Fruit fly (Drosophila melanogaster) whole organism, embryonic: ENCODE measurements around the gene wdn.

Experiments
- BEAF-32 ChIP-seq: fragments of 200-800 bp; sonication (Bioruptor generic); optimal IDR thresholded peaks from 3 replicates; lab custom pipeline; 2017; ENCODE audit warnings: missing biosample characterization, missing genetic modification characterization, mild to moderate bottlenecking, moderate library complexity, missing genetic modification reagents
- CG10147 ChIP-seq: fragments of 200-800 bp; sonication (Bioruptor generic); optimal IDR thresholded peaks from 2 replicates; lab custom pipeline; 2019; ENCODE audit warnings: missing biosample characterization, mild to moderate bottlenecking, missing genetic modification characterization, moderate library complexity
- CG11504 ChIP-seq: fragments of 200-800 bp; sonication (Bioruptor generic); optimal IDR thresholded peaks from 3 replicates; lab custom pipeline; 2019; ENCODE audit warnings: missing biosample characterization, mild to moderate bottlenecking, missing genetic modification characterization, moderate library complexity
- CG11560 ChIP-seq: fragments of 200-800 bp; sonication (Bioruptor generic); IDR thresholded peaks from 3 replicates; pipeline ENCODE4 v1.3.6; 2022; ENCODE audit warnings: missing biosample characterization, missing genetic modification characterization
- CG12219 ChIP-seq: fragments of 200-800 bp; sonication (Bioruptor generic); optimal IDR thresholded peaks from 3 replicates; lab custom pipeline; 2018; ENCODE audit warnings: missing biosample characterization, mild to moderate bottlenecking, missing genetic modification characterization
- CG1233 ChIP-seq: fragments of 200-800 bp; sonication (Bioruptor generic); optimal IDR thresholded peaks from 4 replicates; lab custom pipeline; 2018; ENCODE audit warnings: missing biosample characterization, mild to moderate bottlenecking, missing genetic modification characterization
- CG12391 ChIP-seq: fragments of 200-800 bp; sonication (Bioruptor generic); optimal IDR thresholded peaks from 3 replicates; lab custom pipeline; 2018; ENCODE audit warnings: missing biosample characterization, mild to moderate bottlenecking, missing genetic modification characterization, moderate library complexity
- CG14050 ChIP-seq: fragments of 200-800 bp; sonication (Bioruptor generic); IDR thresholded peaks from 3 replicates; pipeline ENCODE4 v1.3.6; 2022; ENCODE audit warnings: missing biosample characterization, missing genetic modification characterization
- CG15073 ChIP-seq: fragments of 200-800 bp; sonication (Bioruptor generic); optimal IDR thresholded peaks from 2 replicates; lab custom pipeline; 2016; ENCODE audit warnings: missing biosample characterization, missing genetic modification characterization
- CG15514 ChIP-seq: fragments of 200-800 bp; sonication (Bioruptor generic); optimal IDR thresholded peaks from 3 replicates; lab custom pipeline; 2017; ENCODE audit warnings: missing biosample characterization, missing genetic modification characterization, mild to moderate bottlenecking, moderate library complexity, missing genetic modification reagents
- CG16779 ChIP-seq: fragments of 200-800 bp; sonication (Bioruptor generic); IDR thresholded peaks from 2 replicates; pipeline ENCODE4 v1.3.6; 2022; ENCODE audit warnings: missing biosample characterization, missing genetic modification characterization
- CG17359 ChIP-seq: fragments of 200-800 bp; sonication (Bioruptor generic); optimal IDR thresholded peaks from 3 replicates; lab custom pipeline; 2018; ENCODE audit warnings: missing biosample characterization, mild to moderate bottlenecking, missing genetic modification characterization, moderate library complexity
- CG2678 ChIP-seq: fragments of 200-800 bp; sonication (Bioruptor generic); optimal IDR thresholded peaks from 3 replicates; lab custom pipeline; 2019; ENCODE audit warnings: missing biosample characterization, mild to moderate bottlenecking, missing genetic modification characterization, moderate library complexity
- CG31224 ChIP-seq: fragments of 200-800 bp; sonication (Bioruptor generic); IDR thresholded peaks from 2 replicates; pipeline ENCODE4 v1.3.6; 2022; ENCODE audit warnings: missing biosample characterization, missing genetic modification characterization
- CG3163 ChIP-seq: fragments of 200-800 bp; sonication (Bioruptor generic); optimal IDR thresholded peaks from 3 replicates; lab custom pipeline; 2016; ENCODE audit warnings: missing biosample characterization, missing genetic modification characterization
- CG4820 ChIP-seq: fragments of 200-800 bp; sonication (Bioruptor generic); optimal IDR thresholded peaks from 3 replicates; lab custom pipeline; 2016; ENCODE audit warnings: missing biosample characterization, missing genetic modification characterization
- CG6689 ChIP-seq: fragments of 200-800 bp; sonication (Bioruptor generic); IDR thresholded peaks from 2 replicates; pipeline ENCODE4 v1.3.6; 2022; ENCODE audit warnings: missing biosample characterization, missing genetic modification characterization
- D ChIP-seq, 2 experiments: fragments of 200-800 bp in 1 of 2; fragments of >200 bp in 1 of 2; sonication (Bioruptor generic) in 1 of 2; optimal IDR thresholded peaks; 2 replicates in 1 of 2; 3 replicates in 1 of 2; lab custom pipeline; 2017; ENCODE audit warnings: mild to moderate bottlenecking in 1 of 2, missing biosample characterization in 1 of 2, missing genetic modification characterization in 1 of 2, missing genetic modification reagents in 1 of 2
- H15 ChIP-seq: fragments of 200-800 bp; sonication (Bioruptor generic); IDR thresholded peaks from 3 replicates; pipeline ENCODE4 v1.3.6; 2022; ENCODE audit warnings: missing biosample characterization, missing genetic modification characterization
- Hr3 ChIP-seq: fragments of 200-800 bp; sonication (Bioruptor generic); optimal IDR thresholded peaks from 3 replicates; lab custom pipeline; 2016; ENCODE audit warnings: missing biosample characterization, missing genetic modification characterization
- Lhr ChIP-seq: fragments of 200-800 bp; sonication (Bioruptor generic); optimal IDR thresholded peaks from 3 replicates; lab custom pipeline; 2017; ENCODE audit warnings: mild to moderate bottlenecking, missing biosample characterization, missing genetic modification reagents, missing genetic modification characterization
- Lim3 ChIP-seq: fragments of 200-800 bp; sonication (Bioruptor generic); IDR thresholded peaks from 2 replicates; pipeline ENCODE4 v1.3.6; 2022; ENCODE audit warnings: missing biosample characterization, missing genetic modification characterization
- Lpt ChIP-seq: fragments of >200 bp; optimal IDR thresholded peaks from 2 replicates; lab custom pipeline; 2018; ENCODE audit warnings: missing biosample characterization, missing genetic modification characterization
- Pdp1 ChIP-seq, 2 experiments: fragments of 200-800 bp; sonication (Bioruptor generic); optimal IDR thresholded peaks; 3 replicates each; lab custom pipeline; 2016; ENCODE audit warnings: missing biosample characterization in 2 of 2, missing genetic modification characterization in 2 of 2, mild to moderate bottlenecking in 1 of 2, moderate library complexity in 1 of 2
- Rfx ChIP-seq: fragments of 200-800 bp; sonication (Bioruptor generic); IDR thresholded peaks from 2 replicates; pipeline ENCODE4 v1.3.6; 2022; ENCODE audit warnings: missing biosample characterization, missing genetic modification characterization
- Xbp1 ChIP-seq: fragments of 200-800 bp; sonication (Bioruptor generic); optimal IDR thresholded peaks from 3 replicates; lab custom pipeline; 2016; ENCODE audit warnings: missing biosample characterization, mild to moderate bottlenecking, missing genetic modification characterization
- ap ChIP-seq: fragments of 200-800 bp; sonication (Bioruptor generic); IDR thresholded peaks from 2 replicates; pipeline ENCODE4 v1.3.6; 2022; ENCODE audit warnings: missing biosample characterization, missing genetic modification characterization
- az2 ChIP-seq: fragments of 200-800 bp; sonication (Bioruptor generic); optimal IDR thresholded peaks from 3 replicates; lab custom pipeline; 2016; ENCODE audit warnings: missing biosample characterization, missing genetic modification characterization
- dimm ChIP-seq: fragments of 200-800 bp; sonication (Bioruptor generic); IDR thresholded peaks from 2 replicates; pipeline ENCODE4 v1.3.6; 2022; ENCODE audit warnings: missing biosample characterization, missing genetic modification characterization
- dmrt11E ChIP-seq: fragments of 200-800 bp; sonication (Bioruptor generic); optimal IDR thresholded peaks from 3 replicates; lab custom pipeline; 2018; ENCODE audit warnings: missing biosample characterization, mild to moderate bottlenecking, missing genetic modification characterization, moderate library complexity
- dysf ChIP-seq: fragments of 200-800 bp; sonication (Bioruptor generic); IDR thresholded peaks from 3 replicates; pipeline ENCODE4 v1.3.6; 2022; ENCODE audit warnings: missing biosample characterization, missing genetic modification characterization
- en ChIP-seq: fragments of 200-800 bp; sonication (Bioruptor generic); optimal IDR thresholded peaks from 2 replicates; lab custom pipeline; 2016; ENCODE audit warnings: missing biosample characterization, missing genetic modification characterization
- gem ChIP-seq: fragments of 200-800 bp; sonication (Bioruptor generic); optimal IDR thresholded peaks from 2 replicates; lab custom pipeline; 2019; ENCODE audit warnings: missing biosample characterization, mild to moderate bottlenecking, missing genetic modification characterization, moderate library complexity
- gt ChIP-seq: fragments of 200-800 bp; sonication (Bioruptor generic); IDR thresholded peaks from 2 replicates; pipeline ENCODE4 v1.3.6; 2022; ENCODE audit warnings: missing biosample characterization, missing genetic modification characterization
- ind ChIP-seq: fragments of 200-800 bp; sonication (Bioruptor generic); optimal IDR thresholded peaks from 3 replicates; lab custom pipeline; 2016; ENCODE audit warnings: missing biosample characterization, missing genetic modification characterization
- mam ChIP-seq: fragments of 200-800 bp; sonication (Bioruptor generic); optimal IDR thresholded peaks from 3 replicates; lab custom pipeline; 2016; ENCODE audit warnings: missing biosample characterization, missing genetic modification characterization
- pnt ChIP-seq: fragments of 200-800 bp; sonication (Bioruptor generic); optimal IDR thresholded peaks from 3 replicates; lab custom pipeline; 2016; ENCODE audit warnings: missing biosample characterization, missing genetic modification characterization
- prd ChIP-seq, 3 experiments: fragments of >200 bp in 2 of 3; fragments of 200-800 bp in 1 of 3; sonication (Bioruptor generic) in 1 of 3; optimal IDR thresholded peaks in 2 of 3; IDR thresholded peaks in 1 of 3; 2 replicates in 2 of 3; 3 replicates in 1 of 3; pipeline versions ENCODE4 v1.3.6 to Lab custom; 2017 to 2022; ENCODE audit warnings: missing biosample characterization in 1 of 3, missing genetic modification characterization in 1 of 3
- rib ChIP-seq: fragments of 200-800 bp; sonication (Bioruptor generic); IDR thresholded peaks from 2 replicates; pipeline ENCODE4 v1.3.6; 2022; ENCODE audit warnings: missing biosample characterization, missing genetic modification characterization
- ro ChIP-seq: fragments of 200-800 bp; sonication (Bioruptor generic); IDR thresholded peaks from 2 replicates; pipeline ENCODE4 v1.3.6; 2022; ENCODE audit warnings: missing biosample characterization, missing genetic modification characterization
- row ChIP-seq: fragments of 200-800 bp; sonication (Bioruptor generic); IDR thresholded peaks from 3 replicates; pipeline ENCODE4 v1.3.6; 2022; ENCODE audit warnings: missing biosample characterization, missing genetic modification characterization
- salm ChIP-seq: fragments of 200-800 bp; sonication (Bioruptor generic); optimal IDR thresholded peaks from 2 replicates; lab custom pipeline; 2018; ENCODE audit warnings: missing biosample characterization, mild to moderate bottlenecking, missing genetic modification characterization
- sisA ChIP-seq: fragments of 200-800 bp; sonication (Bioruptor generic); IDR thresholded peaks from 2 replicates; pipeline ENCODE4 v1.3.6; 2022; ENCODE audit warnings: missing biosample characterization, missing genetic modification characterization
- sr ChIP-seq: fragments of 200-800 bp; sonication (Bioruptor generic); IDR thresholded peaks from 3 replicates; pipeline ENCODE4 v1.3.6; 2022; ENCODE audit warnings: missing biosample characterization, missing genetic modification characterization
- toy ChIP-seq: fragments of 200-800 bp; sonication (Bioruptor generic); IDR thresholded peaks from 2 replicates; pipeline ENCODE4 v1.3.6; 2022; ENCODE audit warnings: missing biosample characterization, missing genetic modification characterization
- ttk ChIP-seq: fragments of 200-800 bp; sonication (Bioruptor generic); IDR thresholded peaks from 2 replicates; pipeline ENCODE4 v2.1.2; 2022; ENCODE audit warnings: missing biosample characterization, missing genetic modification characterization
- twi ChIP-seq: fragments of 200-800 bp; optimal IDR thresholded peaks from 2 replicates; lab custom pipeline; 2019; ENCODE audit warnings: missing biosample characterization, mild to moderate bottlenecking, missing genetic modification characterization, moderate library complexity
- wdn ChIP-seq: fragments of 200-800 bp; sonication (Bioruptor generic); IDR thresholded peaks from 2 replicates; pipeline ENCODE4 v1.3.6; 2022; ENCODE audit warnings: missing biosample characterization, missing genetic modification characterization
- zen2 ChIP-seq: fragments of 200-800 bp; sonication (Bioruptor generic); IDR thresholded peaks from 3 replicates; pipeline ENCODE4 v1.3.6; 2022; ENCODE audit warnings: missing biosample characterization, missing genetic modification characterization; ENCODE audit not compliant: partially characterized antibody

Gene wdn

DNA sequence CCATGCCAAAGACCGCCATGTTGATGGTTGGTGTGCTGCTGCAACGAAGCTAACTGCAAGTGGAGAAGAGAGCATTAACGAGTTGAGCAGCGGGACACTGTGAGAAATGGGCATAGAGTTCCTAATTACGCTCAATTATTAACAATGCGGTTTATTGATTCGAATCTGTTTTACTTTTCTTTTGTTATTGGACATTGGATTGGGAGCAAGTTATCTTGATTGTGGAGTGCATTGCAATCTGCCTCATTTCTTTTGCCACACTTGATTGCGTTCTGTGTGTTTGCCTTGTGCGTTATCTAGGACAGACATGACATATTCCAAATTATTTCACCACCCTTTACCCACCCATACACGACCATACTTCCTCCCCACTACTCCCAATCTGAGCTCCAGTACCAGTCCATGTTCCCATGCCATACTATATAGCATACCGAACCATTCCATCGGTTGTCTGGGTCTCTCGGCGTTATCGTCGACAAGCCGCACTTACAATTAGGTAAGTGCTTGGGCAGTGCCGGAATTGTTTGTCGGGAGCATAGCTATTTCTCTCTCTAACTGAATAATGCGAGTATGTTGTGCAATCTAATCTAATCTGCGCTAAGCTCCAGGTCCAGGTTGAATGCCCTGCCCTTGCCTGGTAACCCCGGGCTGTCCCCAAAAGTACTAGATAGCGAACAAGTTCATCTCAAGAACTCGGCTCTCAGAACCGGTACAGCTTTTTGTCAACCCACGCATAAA is 46.3 kb upstream of the wdn start (continued):
- TF ChIP-seq CG2678: peak; percentile 58
- no peak for TF ChIP-seq Lim3
- TF ChIP-seq BEAF-32 (GFP tag; lab: Kevin White, UChicago): no peak
- TF ChIP-seq CG12219 (GFP tag; lab: Kevin White, UChicago): peak; percentile 31
- peak; percentile 17 for TF ChIP-seq az2 (GFP tag; lab: Kevin White, UChicago)
- TF ChIP-seq prd (optimal IDR thresholded peaks at IDR 0.05; lab: Kevin White, UChicago): no peak
- peak; percentile 56; the same call in 1 of the 3 replicates for TF ChIP-seq prd (GFP tag; IDR thresholded peaks at IDR 0.05; lab: Robert Waterston, UW)
- no peak for TF ChIP-seq Lhr (GFP tag; lab: Kevin White, UChicago)
- TF ChIP-seq CG15514: no peak
- peak; percentile 51 for TF ChIP-seq ttk (GFP tag; lab: Robert Waterston, UW)
- peak; percentile 52 for TF ChIP-seq CG6689
- TF ChIP-seq en (GFP tag; lab: Kevin White, UChicago): no peak
- TF ChIP-seq dysf (GFP tag; lab: Robert Waterston, UW): peak; percentile 64
- peak; percentile 41 for TF ChIP-seq ind (GFP tag; lab: Kevin White, UChicago)
- peak; percentile 23 for TF ChIP-seq twi
- peak; percentile 19; the same call in 1 of the 2 replicates for TF ChIP-seq Rfx (GFP tag; lab: Robert Waterston, UW)
- TF ChIP-seq rib (GFP tag; lab: Robert Waterston, UW): no peak
- peak; percentile 42 for TF ChIP-seq dmrt11E (tag; lab: Kevin White, UChicago)
- TF ChIP-seq sisA (GFP tag; lab: Robert Waterston, UW): peak; percentile 49
- TF ChIP-seq H15 (GFP tag; lab: Robert Waterston, UW): peak; percentile 58; the same call in 1 of the 3 replicates
- peak; percentile 59 for TF ChIP-seq CG17359 (tag; lab: Kevin White, UChicago)
- TF ChIP-seq Xbp1 (GFP tag; lab: Kevin White, UChicago): peak; percentile 44
- no peak for TF ChIP-seq toy
- peak; percentile 17 for TF ChIP-seq CG1233 (GFP tag; lab: Kevin White, UChicago)
- no peak for TF ChIP-seq gt (GFP tag; lab: Robert Waterston, UW)
- TF ChIP-seq Hr3 (GFP tag; lab: Kevin White, UChicago): peak; percentile 26
- TF ChIP-seq dimm (GFP tag; lab: Robert Waterston, UW): no peak
- peak; percentile 35 for TF ChIP-seq pnt (GFP tag; lab: Kevin White, UChicago)
- peak; percentile 15; the same call in 1 of the 3 replicates for TF ChIP-seq CG14050
- no peak for TF ChIP-seq CG15073 (GFP tag; lab: Kevin White, UChicago)
- TF ChIP-seq Lpt (GFP tag; lab: Kevin White, UChicago): no peak
- TF ChIP-seq mam (GFP tag; lab: Kevin White, UChicago): peak; percentile 29
- no peak for TF ChIP-seq D (optimal IDR thresholded peaks at IDR 0.05; lab: Kevin White, UChicago)
- TF ChIP-seq D (GFP tag; optimal IDR thresholded peaks at IDR 0.05; lab: Kevin White, UChicago): peak; percentile 27
- TF ChIP-seq CG11560 (tag; lab: Robert Waterston, UW): peak; percentile 36; the same call in 1 of the 3 replicates
- no peak for TF ChIP-seq wdn (GFP tag; lab: Robert Waterston, UW)
- TF ChIP-seq Pdp1 (GFP tag; optimal IDR thresholded peaks at IDR 0.05; lab: Kevin White, UChicago): peak in 1 of 2 experiments; percentile 94
- TF ChIP-seq ro (GFP tag; lab: Robert Waterston, UW): peak; percentile 25; the same call in 1 of the 2 replicates
- TF ChIP-seq CG16779 (GFP tag; lab: Robert Waterston, UW): no peak
- TF ChIP-seq ap (GFP tag; lab: Robert Waterston, UW): no peak
- peak; percentile 69 for TF ChIP-seq row (GFP tag; lab: Robert Waterston, UW)
- TF ChIP-seq CG31224 (GFP tag; lab: Robert Waterston, UW): 0 out of 2 replicates have a peak, but pooled peaks have one; percentile 8
- TF ChIP-seq sr: no peak
- TF ChIP-seq salm (tag; lab: Kevin White, UChicago): no peak
- no peak for TF ChIP-seq CG4820
- no peak for TF ChIP-seq CG3163 (GFP tag; lab: Kevin White, UChicago)
- TF ChIP-seq CG11504 (tag; lab: Kevin White, UChicago): peak; percentile 58
- peak; percentile 65 for TF ChIP-seq gem
- TF ChIP-seq zen2 (GFP tag; lab: Robert Waterston, UW): no peak
- peak; percentile 45 for TF ChIP-seq CG12391 (tag; lab: Kevin White, UChicago)
- no peak for TF ChIP-seq CG10147
